Worm (Caenorhabditis elegans) whole organism, mixed stage, embryonic: Measurements from ENCODE around the gene C07B5.8.

Experiments
- ceh-39 ChIP-seq: fragments of 150-350 bp; optimal IDR thresholded peaks from 2 replicates; lab custom pipeline; 2014; ENCODE audit warnings: missing biosample characterization, missing genetic modification characterization
- ces-1 ChIP-seq: fragments of 150-350 bp; optimal IDR thresholded peaks from 2 replicates; lab custom pipeline; 2014; ENCODE audit warnings: missing biosample characterization, missing genetic modification reagents, missing genetic modification characterization
- lin-32 ChIP-seq: fragments of 200-800 bp; sonication (Bioruptor generic); optimal IDR thresholded peaks from 2 replicates; lab custom pipeline; 2018; ENCODE audit warnings: mild to moderate bottlenecking, missing genetic modification characterization, missing compliant biosample characterization
- mab-5 ChIP-seq: fragments of 150-350 bp; optimal IDR thresholded peaks from 2 replicates; lab custom pipeline; 2014; ENCODE audit warnings: missing biosample characterization, missing genetic modification characterization
- nhr-2 ChIP-seq: fragments of 150-350 bp; optimal IDR thresholded peaks from 2 replicates; lab custom pipeline; 2014; ENCODE audit warnings: missing biosample characterization, missing genetic modification characterization
- nhr-237 ChIP-seq: fragments of 150-350 bp; optimal IDR thresholded peaks from 2 replicates; lab custom pipeline; 2014; ENCODE audit warnings: missing biosample characterization, missing genetic modification characterization
- nhr-28 ChIP-seq: fragments of 150-350 bp; optimal IDR thresholded peaks from 2 replicates; lab custom pipeline; 2014; ENCODE audit warnings: missing biosample characterization, missing genetic modification characterization
- nhr-76 ChIP-seq: sonication (generic microtip); optimal IDR thresholded peaks from 2 replicates; lab custom pipeline; 2017; ENCODE audit warnings: missing biosample characterization, missing genetic modification characterization
- snpc-4 ChIP-seq: fragments of 150-350 bp; optimal IDR thresholded peaks from 2 replicates; lab custom pipeline; 2014; ENCODE audit warnings: missing biosample characterization, missing genetic modification characterization
- sptf-1 ChIP-seq: sonication (generic microtip); optimal IDR thresholded peaks from 2 replicates; lab custom pipeline; 2017; ENCODE audit warnings: mild to moderate bottlenecking, missing genetic modification characterization, moderate library complexity, missing compliant biosample characterization
- unc-39 ChIP-seq: fragments of 150-350 bp; optimal IDR thresholded peaks from 2 replicates; lab custom pipeline; 2014; ENCODE audit warnings: missing biosample characterization, missing genetic modification characterization
- unc-62 ChIP-seq: fragments of 150-350 bp; optimal IDR thresholded peaks from 2 replicates; lab custom pipeline; 2014; ENCODE audit warnings: missing biosample characterization, missing genetic modification reagents, missing genetic modification characterization
- zip-8 ChIP-seq: fragments of 150-350 bp; optimal IDR thresholded peaks from 2 replicates; lab custom pipeline; 2014; ENCODE audit warnings: missing biosample characterization, missing genetic modification characterization
- ztf-11 ChIP-seq: fragments of 150-350 bp; optimal IDR thresholded peaks from 2 replicates; lab custom pipeline; 2014; ENCODE audit warnings: missing biosample characterization, missing genetic modification characterization

- TF ChIP-seq unc-62 (GFP tag; lab: Kevin White, UChicago) (no peak), sptf-1 (tag; lab: Kevin White, UChicago) (no peak), ztf-11 (no peak), nhr-28 (tag; lab: Kevin White, UChicago) (no peak), mab-5 (tag; lab: Kevin White, UChicago) (no peak), zip-8 (tag; lab: Kevin White, UChicago) (no peak), nhr-237 (no peak), unc-39 (no peak), snpc-4 (tag; lab: Kevin White, UChicago) (no peak), nhr-2 (tag; lab: Kevin White, UChicago) (no peak), nhr-76 (tag; lab: Kevin White, UChicago) (no peak), ceh-39 (tag; lab: Kevin White, UChicago) (no peak), ces-1 (no peak), lin-32 (GFP tag; lab: Kevin White, UChicago) (no peak)
Observed at ce11 chrX:9585584-9586166, 49.1 kb upstream of the C07B5.8 start.
